In the genomic region with DNA sequence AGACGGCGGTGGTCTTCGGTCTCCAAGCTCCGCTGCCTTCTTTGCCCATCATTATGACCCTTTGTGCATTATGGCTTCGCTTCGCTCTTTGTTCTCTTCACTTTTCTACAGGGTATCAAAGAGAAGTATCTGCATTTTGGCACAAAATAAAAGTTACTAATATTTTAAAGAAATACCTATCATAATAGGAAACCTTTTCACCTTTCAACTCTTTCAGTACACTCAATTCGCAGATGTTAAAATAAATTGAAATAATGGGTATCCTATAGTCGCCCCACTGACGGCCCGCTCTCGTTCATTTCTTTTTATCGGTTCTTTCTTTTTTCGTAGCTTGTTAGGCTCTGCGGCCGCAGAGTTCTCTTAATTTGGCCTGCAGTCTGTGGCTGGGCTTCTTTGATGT, we compare ENCODE assay signal across 1 fruit fly cellular context.
A peak's percentile ranks its signal among the peaks of the same experiment; 100 is the strongest.
TF ChIP-seq lines count a peak whose summit lies in the region.

No protein-coding gene starts in this region.

TF ChIP-seq in whole organism, embryonic, 481 proteins besides CTCF, POLR2A, EP300 and RAD21 (continued from another document and continues in another):
- TF ChIP-seq gce (GFP tag; IDR thresholded peaks at IDR 0.05; lab: Robert Waterston, UW) = peak; percentile 88
- TF ChIP-seq caup (GFP tag; optimal IDR thresholded peaks at IDR 0.05; lab: Kevin White, UChicago; ENCODE audit: severe bottlenecking) = peak; percentile 22
- TF ChIP-seq sima (GFP tag; optimal IDR thresholded peaks at IDR 0.05; lab: Kevin White, UChicago) = peak; percentile 38
- TF ChIP-seq CG33213 (GFP tag; optimal IDR thresholded peaks at IDR 0.05; lab: Kevin White, UChicago) = peak; percentile 64
- peak; percentile 90 for TF ChIP-seq CG34422 (GFP tag; IDR thresholded peaks at IDR 0.05; lab: Robert Waterston, UW)
- no peak for TF ChIP-seq Dref (GFP tag; IDR thresholded peaks at IDR 0.05; lab: Robert Waterston, UW)
- peak; percentile 57; the same call in 2 of the 3 replicates for TF ChIP-seq CG2889 (GFP tag; IDR thresholded peaks at IDR 0.05; lab: Robert Waterston, UW)
- TF ChIP-seq CG8290 (GFP tag; optimal IDR thresholded peaks at IDR 0.05; lab: Kevin White, UChicago) = peak; percentile 92
- TF ChIP-seq CG8290 (tag; optimal IDR thresholded peaks at IDR 0.05; lab: Kevin White, UChicago) = peak in 1 of 2 experiments; percentile 91
- TF ChIP-seq abd-A (tag; optimal IDR thresholded peaks at IDR 0.05; lab: Kevin White, UChicago) = peak; percentile 50
- peak; percentile 60 for TF ChIP-seq CG7786 (GFP tag; optimal IDR thresholded peaks at IDR 0.05; lab: Kevin White, UChicago)
- peak; percentile 56 for TF ChIP-seq Fer3 (tag; optimal IDR thresholded peaks at IDR 0.05; lab: Kevin White, UChicago)
- no peak for TF ChIP-seq CG3995 (GFP tag; optimal IDR thresholded peaks at IDR 0.05; lab: Kevin White, UChicago)
- peak; percentile 78 for TF ChIP-seq sqz (GFP tag; optimal IDR thresholded peaks at IDR 0.05; lab: Kevin White, UChicago)
- peak; percentile 67 for TF ChIP-seq NfI (GFP tag; optimal IDR thresholded peaks at IDR 0.05; lab: Kevin White, UChicago)
- TF ChIP-seq nmo (GFP tag; optimal IDR thresholded peaks at IDR 0.05; lab: Kevin White, UChicago) = peak; percentile 95
- peak; percentile 88 for TF ChIP-seq Xbp1 (GFP tag; optimal IDR thresholded peaks at IDR 0.05; lab: Kevin White, UChicago)
- TF ChIP-seq CG10959 (GFP tag; IDR thresholded peaks at IDR 0.05; lab: Robert Waterston, UW) = peak; percentile 95
- TF ChIP-seq chn (GFP tag; optimal IDR thresholded peaks at IDR 0.05; lab: Kevin White, UChicago) = peak; percentile 94
- peak; percentile 90 for TF ChIP-seq CG10431 (GFP tag; optimal IDR thresholded peaks at IDR 0.05; lab: Kevin White, UChicago)
- peak; percentile 55 for TF ChIP-seq CG15269 (tag; optimal IDR thresholded peaks at IDR 0.05; lab: Kevin White, UChicago)
- TF ChIP-seq Gsc (GFP tag; IDR thresholded peaks at IDR 0.05; lab: Robert Waterston, UW) = peak; percentile 73
- peak; percentile 43 for TF ChIP-seq org-1 (GFP tag; optimal IDR thresholded peaks at IDR 0.05; lab: Kevin White, UChicago)
- TF ChIP-seq CG31365 (tag; optimal IDR thresholded peaks at IDR 0.05; lab: Kevin White, UChicago) = no peak
- peak; percentile 89 for TF ChIP-seq tap (tag; optimal IDR thresholded peaks at IDR 0.05; lab: Kevin White, UChicago)
- no peak for TF ChIP-seq gro (GFP tag; optimal IDR thresholded peaks at IDR 0.05; lab: Kevin White, UChicago)
- no peak for TF ChIP-seq zfh2 (GFP tag; optimal IDR thresholded peaks at IDR 0.05; lab: Kevin White, UChicago)
- peak; percentile 17 for TF ChIP-seq lab (GFP tag; optimal IDR thresholded peaks at IDR 0.05; lab: Kevin White, UChicago)
- peak; percentile 72 for TF ChIP-seq Rx (GFP tag; IDR thresholded peaks at IDR 0.05; lab: Robert Waterston, UW)
- peak; percentile 59 for TF ChIP-seq Elba2 (GFP tag; optimal IDR thresholded peaks at IDR 0.05; lab: Kevin White, UChicago)
- no peak for TF ChIP-seq B-H2 (GFP tag; optimal IDR thresholded peaks at IDR 0.05; lab: Kevin White, UChicago)
- TF ChIP-seq Camta (GFP tag; optimal IDR thresholded peaks at IDR 0.05; lab: Kevin White, UChicago) = peak; percentile 87
- TF ChIP-seq B-H1 (GFP tag; IDR thresholded peaks at IDR 0.05; lab: Robert Waterston, UW) = peak; percentile 70; the same call in 2 of the 3 replicates
- no peak for TF ChIP-seq CG6175 (GFP tag; IDR thresholded peaks at IDR 0.05; lab: Robert Waterston, UW)
- no peak for TF ChIP-seq pita (GFP tag; optimal IDR thresholded peaks at IDR 0.05; lab: Kevin White, UChicago)
- TF ChIP-seq CG11560 (tag; IDR thresholded peaks at IDR 0.05; lab: Robert Waterston, UW) = no peak
- TF ChIP-seq disco-r (GFP tag; optimal IDR thresholded peaks at IDR 0.05; lab: Kevin White, UChicago) = peak; percentile 32
- peak; percentile 83 for TF ChIP-seq Sox102F (GFP tag; optimal IDR thresholded peaks at IDR 0.05; lab: Kevin White, UChicago)
- no peak for TF ChIP-seq Dp (GFP tag; optimal IDR thresholded peaks at IDR 0.05; lab: Kevin White, UChicago)
- TF ChIP-seq insv (GFP tag; optimal IDR thresholded peaks at IDR 0.05; lab: Kevin White, UChicago) = no peak
- peak; percentile 31 for TF ChIP-seq Bteb2 (GFP tag; optimal IDR thresholded peaks at IDR 0.05; lab: Kevin White, UChicago)
- peak; percentile 92 to 95 for TF ChIP-seq chif (GFP tag; optimal IDR thresholded peaks at IDR 0.05; lab: Kevin White, UChicago)
- TF ChIP-seq CG14441 (GFP tag; IDR thresholded peaks at IDR 0.05; lab: Robert Waterston, UW) = peak; percentile 55
- TF ChIP-seq bigmax (GFP tag; optimal IDR thresholded peaks at IDR 0.05; lab: Kevin White, UChicago) = no peak
- peak; percentile 75 for TF ChIP-seq CG3065 (GFP tag; optimal IDR thresholded peaks at IDR 0.05; lab: Kevin White, UChicago)
- peak; percentile 98 for TF ChIP-seq zfh1 (GFP tag; IDR thresholded peaks at IDR 0.05; lab: Robert Waterston, UW)
- TF ChIP-seq CG11695 (GFP tag; IDR thresholded peaks at IDR 0.05; lab: Robert Waterston, UW) = peak; percentile 79; the same call in 2 of the 3 replicates
- TF ChIP-seq Atf-2 (GFP tag; optimal IDR thresholded peaks at IDR 0.05; lab: Kevin White, UChicago) = peak; percentile 79
- TF ChIP-seq CrebB (tag; optimal IDR thresholded peaks at IDR 0.05; lab: Kevin White, UChicago) = peak; percentile 61
- peak; percentile 85 for TF ChIP-seq Mes4 (GFP tag; optimal IDR thresholded peaks at IDR 0.05; lab: Kevin White, UChicago)
- no peak for TF ChIP-seq CG6854 (GFP tag; optimal IDR thresholded peaks at IDR 0.05; lab: Kevin White, UChicago)
- TF ChIP-seq salm (tag; optimal IDR thresholded peaks at IDR 0.05; lab: Kevin White, UChicago) = peak; percentile 77
- peak; percentile 82 for TF ChIP-seq tgo (GFP tag; IDR thresholded peaks at IDR 0.05; lab: Robert Waterston, UW)
- peak; percentile 79 for TF ChIP-seq CG10366 (GFP tag; IDR thresholded peaks at IDR 0.05; lab: Robert Waterston, UW)
- TF ChIP-seq fd64A (GFP tag; optimal IDR thresholded peaks at IDR 0.05; lab: Kevin White, UChicago) = peak; percentile 76
- peak; percentile 44; the same call in 1 of the 3 replicates for TF ChIP-seq CG11456 (GFP tag; IDR thresholded peaks at IDR 0.05; lab: Robert Waterston, UW)
- TF ChIP-seq Rfx (GFP tag; IDR thresholded peaks at IDR 0.05; lab: Robert Waterston, UW) = peak; percentile 52
- peak; percentile 84 for TF ChIP-seq grau (tag; optimal IDR thresholded peaks at IDR 0.05; lab: Kevin White, UChicago)
- peak; percentile 34; the same call in 1 of the 2 replicates for TF ChIP-seq CG17612 (GFP tag; IDR thresholded peaks at IDR 0.05; lab: Robert Waterston, UW)
- no peak for TF ChIP-seq CG4328 (GFP tag; optimal IDR thresholded peaks at IDR 0.05; lab: Kevin White, UChicago)
- peak; percentile 28; the same call in 1 of the 3 replicates for TF ChIP-seq Aef1 (GFP tag; IDR thresholded peaks at IDR 0.05; lab: Robert Waterston, UW)
- no peak for TF ChIP-seq CG6765 (GFP tag; optimal IDR thresholded peaks at IDR 0.05; lab: Kevin White, UChicago)
- TF ChIP-seq CG2199 (GFP tag; IDR thresholded peaks at IDR 0.05; lab: Robert Waterston, UW) = peak; percentile 68; the same call in 1 of the 3 replicates
- TF ChIP-seq CG2202 (tag; optimal IDR thresholded peaks at IDR 0.05; lab: Kevin White, UChicago) = peak; percentile 95
- no peak for TF ChIP-seq HLH4C (GFP tag; IDR thresholded peaks at IDR 0.05; lab: Robert Waterston, UW; ENCODE audit: partially characterized antibody)
- peak; percentile 82 for TF ChIP-seq lilli (GFP tag; optimal IDR thresholded peaks at IDR 0.05; lab: Kevin White, UChicago)
- TF ChIP-seq Sox100B (GFP tag; optimal IDR thresholded peaks at IDR 0.05; lab: Kevin White, UChicago) = peak; percentile 81
- TF ChIP-seq CG8765 (GFP tag; IDR thresholded peaks at IDR 0.05; lab: Robert Waterston, UW) = peak; percentile 90
- TF ChIP-seq CG6683 (GFP tag; optimal IDR thresholded peaks at IDR 0.05; lab: Kevin White, UChicago) = no peak
- TF ChIP-seq ap (GFP tag; IDR thresholded peaks at IDR 0.05; lab: Robert Waterston, UW) = peak; percentile 66
- TF ChIP-seq nerfin-2 (GFP tag; IDR thresholded peaks at IDR 0.05; lab: Robert Waterston, UW; ENCODE audit: partially characterized antibody) = no peak
- no peak for TF ChIP-seq vfl (GFP tag; optimal IDR thresholded peaks at IDR 0.05; lab: Kevin White, UChicago)
- TF ChIP-seq maf-S (GFP tag; optimal IDR thresholded peaks at IDR 0.05; lab: Kevin White, UChicago) = no peak
- no peak for TF ChIP-seq cwo (GFP tag; optimal IDR thresholded peaks at IDR 0.05; lab: Kevin White, UChicago)
- peak; percentile 23; the same call in 1 of the 2 replicates for TF ChIP-seq slbo (GFP tag; IDR thresholded peaks at IDR 0.05; lab: Robert Waterston, UW)
- TF ChIP-seq CG18599 (GFP tag; optimal IDR thresholded peaks at IDR 0.05; lab: Kevin White, UChicago) = peak; percentile 45
- TF ChIP-seq CG6654 (GFP tag; optimal IDR thresholded peaks at IDR 0.05; lab: Kevin White, UChicago) = peak; percentile 64
- peak; percentile 82 for TF ChIP-seq CG17359 (tag; optimal IDR thresholded peaks at IDR 0.05; lab: Kevin White, UChicago)
- peak; percentile 78 for TF ChIP-seq CG1603 (tag; optimal IDR thresholded peaks at IDR 0.05; lab: Kevin White, UChicago)
- peak; percentile 60 for TF ChIP-seq stwl (tag; optimal IDR thresholded peaks at IDR 0.05; lab: Kevin White, UChicago)
- no peak for TF ChIP-seq Hr39 (optimal IDR thresholded peaks at IDR 0.05; lab: Kevin White, UChicago)
- TF ChIP-seq CG6791 (GFP tag; IDR thresholded peaks at IDR 0.05; lab: Robert Waterston, UW; ENCODE audit: partially characterized antibody) = no peak
- peak; percentile 95 for TF ChIP-seq croc (GFP tag; conservative IDR thresholded peaks at IDR 0.05; lab: Robert Waterston, UW)
- TF ChIP-seq odd (GFP tag; optimal IDR thresholded peaks at IDR 0.05; lab: Kevin White, UChicago) = peak; percentile 55
- TF ChIP-seq chm (GFP tag; IDR thresholded peaks at IDR 0.05; lab: Robert Waterston, UW) = peak; percentile 97
- TF ChIP-seq CG30431 (GFP tag; optimal IDR thresholded peaks at IDR 0.05; lab: Kevin White, UChicago) = peak; percentile 88
- no peak for TF ChIP-seq BtbVII (GFP tag; optimal IDR thresholded peaks at IDR 0.05; lab: Kevin White, UChicago)
- peak; percentile 89 for TF ChIP-seq Hsf (GFP tag; optimal IDR thresholded peaks at IDR 0.05; lab: Kevin White, UChicago)
- peak; percentile 55 for TF ChIP-seq CG1647 (GFP tag; optimal IDR thresholded peaks at IDR 0.05; lab: Kevin White, UChicago)
- no peak for TF ChIP-seq CG9876 (GFP tag; optimal IDR thresholded peaks at IDR 0.05; lab: Kevin White, UChicago)
- peak; percentile 39 for TF ChIP-seq CG14965 (GFP tag; optimal IDR thresholded peaks at IDR 0.05; lab: Kevin White, UChicago; ENCODE audit: borderline replicate concordance)
- TF ChIP-seq dimm (GFP tag; IDR thresholded peaks at IDR 0.05; lab: Robert Waterston, UW) = peak; percentile 78
- peak; percentile 55; the same call in 1 of the 3 replicates for TF ChIP-seq z (GFP tag; IDR thresholded peaks at IDR 0.05; lab: Robert Waterston, UW)
- no peak for TF ChIP-seq Scr (GFP tag; IDR thresholded peaks at IDR 0.05; lab: Robert Waterston, UW; ENCODE audit: partially characterized antibody)
- peak; percentile 91 for TF ChIP-seq CG4424 (GFP tag; optimal IDR thresholded peaks at IDR 0.05; lab: Kevin White, UChicago)
- peak; percentile 74 for TF ChIP-seq CG8944 (GFP tag; optimal IDR thresholded peaks at IDR 0.05; lab: Kevin White, UChicago)
- no peak for TF ChIP-seq Jarid2 (GFP tag; optimal IDR thresholded peaks at IDR 0.05; lab: Kevin White, UChicago)
- peak; percentile 35 for TF ChIP-seq Hmx (GFP tag; optimal IDR thresholded peaks at IDR 0.05; lab: Kevin White, UChicago)
- peak; percentile 74 for TF ChIP-seq Side (GFP tag; optimal IDR thresholded peaks at IDR 0.05; lab: Kevin White, UChicago)
- peak; percentile 80 for TF ChIP-seq NC2α (GFP tag; optimal IDR thresholded peaks at IDR 0.05; lab: Kevin White, UChicago)
- peak; percentile 81 for TF ChIP-seq CG12299 (tag; optimal IDR thresholded peaks at IDR 0.05; lab: Kevin White, UChicago)
- TF ChIP-seq Opbp (GFP tag; IDR thresholded peaks at IDR 0.05; lab: Robert Waterston, UW; ENCODE audit: partially characterized antibody) = no peak
- TF ChIP-seq Ada2b (GFP tag; IDR thresholded peaks at IDR 0.05; lab: Robert Waterston, UW) = peak; percentile 59; the same call in 1 of the 2 replicates
- peak; percentile 43 for TF ChIP-seq CG32532 (GFP tag; IDR thresholded peaks at IDR 0.05; lab: Robert Waterston, UW)
- TF ChIP-seq CG17802 (tag; optimal IDR thresholded peaks at IDR 0.05; lab: Kevin White, UChicago) = peak; percentile 65
- TF ChIP-seq CG33557 (GFP tag; optimal IDR thresholded peaks at IDR 0.05; lab: Kevin White, UChicago) = peak; percentile 97
- peak; percentile 94 for TF ChIP-seq lbe (GFP tag; optimal IDR thresholded peaks at IDR 0.05; lab: Kevin White, UChicago)
- TF ChIP-seq CG9727 (GFP tag; optimal IDR thresholded peaks at IDR 0.05; lab: Kevin White, UChicago) = peak; percentile 92
- TF ChIP-seq C15 (GFP tag; IDR thresholded peaks at IDR 0.05; lab: Robert Waterston, UW) = no peak; the same call in 2 of the 3 replicates
- peak; percentile 58 for TF ChIP-seq E2f2 (GFP tag; IDR thresholded peaks at IDR 0.05; lab: Robert Waterston, UW)
- peak; percentile 92 for TF ChIP-seq H15 (GFP tag; IDR thresholded peaks at IDR 0.05; lab: Robert Waterston, UW)
- no peak for TF ChIP-seq CG14860 (GFP tag; IDR thresholded peaks at IDR 0.05; lab: Robert Waterston, UW; ENCODE audit: partially characterized antibody)
- TF ChIP-seq gcm2 (GFP tag; optimal IDR thresholded peaks at IDR 0.05; lab: Kevin White, UChicago) = peak; percentile 31
- peak; percentile 24 for TF ChIP-seq CG10147 (GFP tag; optimal IDR thresholded peaks at IDR 0.05; lab: Kevin White, UChicago)
- TF ChIP-seq pzg (GFP tag; optimal IDR thresholded peaks at IDR 0.05; lab: Kevin White, UChicago) = no peak
- peak; percentile 97 for TF ChIP-seq Ets65A (GFP tag; lab: Kevin White, UChicago)
- TF ChIP-seq ac (GFP tag; optimal IDR thresholded peaks at IDR 0.05; lab: Kevin White, UChicago) = peak; percentile 72
- peak; percentile 80 for TF ChIP-seq gcm (GFP tag; optimal IDR thresholded peaks at IDR 0.05; lab: Kevin White, UChicago)
- TF ChIP-seq her (GFP tag; optimal IDR thresholded peaks at IDR 0.05; lab: Kevin White, UChicago) = peak; percentile 3
- TF ChIP-seq D (optimal IDR thresholded peaks at IDR 0.05; lab: Kevin White, UChicago) = no peak
- peak; percentile 93 for TF ChIP-seq D (GFP tag; optimal IDR thresholded peaks at IDR 0.05; lab: Kevin White, UChicago)
- TF ChIP-seq Fer2 (tag; optimal IDR thresholded peaks at IDR 0.05; lab: Kevin White, UChicago) = peak; percentile 5
- TF ChIP-seq wor (GFP tag; IDR thresholded peaks at IDR 0.05; lab: Robert Waterston, UW) = peak; percentile 78
- peak; percentile 95 for TF ChIP-seq CG15601 (tag; optimal IDR thresholded peaks at IDR 0.05; lab: Kevin White, UChicago)
- peak; percentile 90 for TF ChIP-seq NC2β (GFP tag; optimal IDR thresholded peaks at IDR 0.05; lab: Kevin White, UChicago)
- peak; percentile 80 for TF ChIP-seq dati (GFP tag; IDR thresholded peaks at IDR 0.05; lab: Robert Waterston, UW)
